Fruit fly (Drosophila melanogaster) whole organism, wandering third instar larva: Measurements from ENCODE around the gene BckdhA.
A peak's percentile ranks its signal among the peaks of the same experiment; 100 is the strongest.

Source experiments
- Abd-B ChIP-seq: fragments of >200 bp; optimal IDR thresholded peaks from 2 replicates; lab custom pipeline; 2017; ENCODE audit warnings: missing biosample characterization, missing genetic modification characterization
- CG32264 ChIP-seq: fragments of 200-800 bp; sonication (Bioruptor generic); optimal IDR thresholded peaks from 2 replicates; lab custom pipeline; 2016; ENCODE audit warnings: missing biosample characterization, missing genetic modification characterization
- CG9705 ChIP-seq: fragments of 200-800 bp; sonication (Bioruptor generic); optimal IDR thresholded peaks from 2 replicates; lab custom pipeline; 2018; ENCODE audit warnings: missing biosample characterization, mild to moderate bottlenecking, missing genetic modification characterization
- Dfd ChIP-seq: fragments of >200 bp; optimal IDR thresholded peaks from 2 replicates; lab custom pipeline; 2017; ENCODE audit warnings: missing biosample characterization, missing genetic modification characterization
- Dif ChIP-seq: fragments of 200-275, 200-300 bp; sonication (Bioruptor generic); optimal IDR thresholded peaks from 2 replicates; lab custom pipeline; 2018; ENCODE audit warnings: missing biosample characterization, missing genetic modification characterization; ENCODE audit not compliant: partially characterized antibody
- GATAd ChIP-seq: sonication (Bioruptor generic); optimal IDR thresholded peaks from 2 replicates; lab custom pipeline; 2016; ENCODE audit warnings: missing biosample characterization, missing genetic modification characterization
- HLH106 ChIP-seq: fragments of 200-800 bp; optimal IDR thresholded peaks from 3 replicates; lab custom pipeline; 2019; ENCODE audit warnings: missing biosample characterization, mild to moderate bottlenecking, missing genetic modification characterization, moderate library complexity
- Hnf4 ChIP-seq: fragments of 200-800 bp; sonication (Bioruptor generic); optimal IDR thresholded peaks from 2 replicates; lab custom pipeline; 2016; ENCODE audit warnings: missing biosample characterization, mild to moderate bottlenecking, missing genetic modification characterization
- Hr78 ChIP-seq: fragments of >200 bp; optimal IDR thresholded peaks from 2 replicates; lab custom pipeline; 2017; ENCODE audit warnings: missing biosample characterization, missing genetic modification characterization
- Hr83 ChIP-seq: fragments of 200-300 bp; sonication (Bioruptor generic); optimal IDR thresholded peaks from 2 replicates; lab custom pipeline; 2016; ENCODE audit warnings: missing biosample characterization, mild to moderate bottlenecking, missing genetic modification characterization, moderate library complexity; ENCODE audit not compliant: poor library complexity, severe bottlenecking
- Jra ChIP-seq: sonication (Bioruptor generic); optimal IDR thresholded peaks from 2 replicates; lab custom pipeline; 2016; ENCODE audit warnings: missing biosample characterization, missing genetic modification characterization
- Myc ChIP-seq: fragments of >200 bp; optimal IDR thresholded peaks from 2 replicates; lab custom pipeline; 2017
- N ChIP-seq: fragments of >200 bp; optimal IDR thresholded peaks from 2 replicates; lab custom pipeline; 2018; ENCODE audit warnings: missing biosample characterization, missing external identifiers, missing genetic modification characterization
- OdsH ChIP-seq: fragments of 200-800 bp; sonication (Bioruptor generic); optimal IDR thresholded peaks from 2 replicates; lab custom pipeline; 2016; ENCODE audit warnings: missing biosample characterization, mild to moderate bottlenecking, missing genetic modification characterization
- Rel ChIP-seq, 2 experiments: fragments of 200-800 bp; sonication (Bioruptor generic) in 1 of 2; optimal IDR thresholded peaks; 2 replicates in 1 of 2; 3 replicates in 1 of 2; lab custom pipeline; 2016 to 2019; ENCODE audit warnings: mild to moderate bottlenecking in 2 of 2, missing biosample characterization in 2 of 2, missing genetic modification characterization in 2 of 2, moderate library complexity in 1 of 2
- Sp1 ChIP-seq: fragments of 200-800 bp; sonication (Bioruptor generic); optimal IDR thresholded peaks from 3 replicates; lab custom pipeline; 2019; ENCODE audit warnings: missing biosample characterization, mild to moderate bottlenecking, missing genetic modification characterization, moderate library complexity
- Vsx2 ChIP-seq: fragments of 200-300, 225-300 bp; sonication (Bioruptor generic); optimal IDR thresholded peaks from 2 replicates; lab custom pipeline; 2018; ENCODE audit warnings: missing biosample characterization, missing genetic modification characterization; ENCODE audit not compliant: partially characterized antibody
- br ChIP-seq: fragments of 200-800 bp; sonication (Bioruptor generic); optimal IDR thresholded peaks from 2 replicates; lab custom pipeline; 2016; ENCODE audit warnings: missing biosample characterization, missing genetic modification characterization
- brk ChIP-seq: fragments of 200-800 bp; sonication (Bioruptor generic); optimal IDR thresholded peaks from 2 replicates; lab custom pipeline; 2016; ENCODE audit warnings: missing biosample characterization, mild to moderate bottlenecking, missing genetic modification characterization
- dl ChIP-seq, 2 experiments: fragments of 175-275, 200-275 bp in 1 of 2; fragments of 200-275 bp in 1 of 2; sonication (Bioruptor generic); optimal IDR thresholded peaks; lab custom pipeline; 2018; ENCODE audit warnings: mild to moderate bottlenecking in 2 of 2, missing biosample characterization in 2 of 2, missing genetic modification characterization in 2 of 2, moderate library complexity in 2 of 2; ENCODE audit not compliant: partially characterized antibody in 2 of 2, insufficient read depth in 1 of 2
- dmrt93B ChIP-seq: fragments of 200-800 bp; sonication (Bioruptor generic); optimal IDR thresholded peaks from 2 replicates; lab custom pipeline; 2018; ENCODE audit warnings: missing biosample characterization, mild to moderate bottlenecking, missing genetic modification characterization
- dsf ChIP-seq: sonication (Bioruptor generic); optimal IDR thresholded peaks from 2 replicates; lab custom pipeline; 2016; ENCODE audit warnings: missing biosample characterization, missing genetic modification characterization, borderline replicate concordance
- ey ChIP-seq: fragments of 200-800 bp; sonication (Bioruptor generic); optimal IDR thresholded peaks from 2 replicates; lab custom pipeline; 2016; ENCODE audit warnings: missing biosample characterization, missing genetic modification characterization
- foxo ChIP-seq, 2 experiments: fragments of 200-800 bp; sonication (Bioruptor generic); optimal IDR thresholded peaks; 2 replicates in 1 of 2; 3 replicates in 1 of 2; lab custom pipeline; 2016 to 2017; ENCODE audit warnings: missing biosample characterization in 2 of 2, missing genetic modification characterization in 2 of 2
- fru ChIP-seq: fragments of 200-800 bp; sonication (Bioruptor generic); optimal IDR thresholded peaks from 3 replicates; lab custom pipeline; 2016; ENCODE audit warnings: missing biosample characterization, mild to moderate bottlenecking, missing genetic modification characterization
- h ChIP-seq: fragments of 200-800 bp; sonication (Bioruptor generic); optimal IDR thresholded peaks from 3 replicates; lab custom pipeline; 2016; ENCODE audit warnings: missing biosample characterization, mild to moderate bottlenecking, missing genetic modification characterization
- jim ChIP-seq: fragments of 175-275, 200-325 bp; sonication (Bioruptor generic); optimal IDR thresholded peaks from 2 replicates; lab custom pipeline; 2016; ENCODE audit warnings: missing biosample characterization, mild to moderate bottlenecking, missing genetic modification characterization
- lola ChIP-seq: fragments of >200 bp; optimal IDR thresholded peaks from 2 replicates; lab custom pipeline; 2017; ENCODE audit warnings: missing biosample characterization, missing genetic modification characterization
- pan ChIP-seq: fragments of >200 bp; optimal IDR thresholded peaks from 2 replicates; lab custom pipeline; 2017
- psq ChIP-seq: fragments of 200-800 bp; sonication (Bioruptor generic); optimal IDR thresholded peaks from 3 replicates; lab custom pipeline; 2017; ENCODE audit warnings: missing biosample characterization, mild to moderate bottlenecking, missing genetic modification characterization, moderate library complexity
- rgr ChIP-seq: fragments of 200-800 bp; sonication (Bioruptor generic); optimal IDR thresholded peaks from 3 replicates; lab custom pipeline; 2016; ENCODE audit warnings: missing biosample characterization, mild to moderate bottlenecking, missing genetic modification characterization
- sage ChIP-seq: fragments of 200-800 bp; sonication (Bioruptor generic); optimal IDR thresholded peaks from 2 replicates; lab custom pipeline; 2016; ENCODE audit warnings: missing biosample characterization, mild to moderate bottlenecking, missing genetic modification characterization
- sv ChIP-seq: fragments of 200-800 bp; sonication (Bioruptor generic); optimal IDR thresholded peaks from 3 replicates; lab custom pipeline; 2016; ENCODE audit warnings: missing biosample characterization, missing genetic modification characterization
- tai ChIP-seq: sonication (Bioruptor generic); optimal IDR thresholded peaks from 2 replicates; lab custom pipeline; 2016; ENCODE audit warnings: missing biosample characterization, missing genetic modification characterization
- usp ChIP-seq: fragments of >200 bp; optimal IDR thresholded peaks from 2 replicates; lab custom pipeline; 2017; ENCODE audit warnings: missing biosample characterization, missing genetic modification characterization
- woc ChIP-seq: sonication (Bioruptor generic); optimal IDR thresholded peaks from 2 replicates; lab custom pipeline; 2016; ENCODE audit warnings: missing biosample characterization, mild to moderate bottlenecking, missing genetic modification characterization

The BckdhA gene

DNA sequence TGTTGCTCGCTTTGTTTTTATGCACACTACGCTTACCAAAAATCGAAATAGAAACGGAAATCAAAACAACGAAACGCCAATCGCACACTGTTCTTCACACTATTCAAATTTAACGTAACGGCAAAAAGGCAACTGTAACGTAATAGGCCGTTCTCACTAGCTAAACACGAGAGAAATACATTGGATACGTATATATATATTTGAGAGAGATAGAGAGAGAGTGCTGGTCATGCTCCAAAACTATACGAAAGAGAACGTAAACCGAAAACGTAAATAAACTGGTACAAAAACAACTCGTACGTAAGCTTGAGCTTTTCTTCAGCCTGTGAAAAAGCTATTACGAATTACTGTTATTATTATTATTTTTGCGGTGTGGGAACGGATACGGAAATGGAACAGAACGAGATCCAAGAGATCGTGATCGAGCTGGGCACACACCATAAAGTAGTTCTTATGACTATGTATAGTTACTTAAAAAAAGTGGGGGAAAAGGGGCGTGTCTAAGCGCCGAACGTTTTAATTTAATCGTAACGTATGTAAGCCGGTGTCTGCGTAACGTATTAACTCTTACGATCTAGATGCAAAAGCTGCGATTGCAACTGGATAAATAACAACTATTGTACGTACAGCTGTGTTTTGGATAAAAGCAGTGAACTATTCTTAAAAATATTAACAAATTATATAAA lies 11.9 kb upstream of the BckdhA start:
- TF ChIP-seq N = peak; percentile 29
- TF ChIP-seq GATAd (GFP tag; lab: Kevin White, UChicago) = no peak
- no peak for TF ChIP-seq HLH106 (tag; lab: Kevin White, UChicago)

DNA sequence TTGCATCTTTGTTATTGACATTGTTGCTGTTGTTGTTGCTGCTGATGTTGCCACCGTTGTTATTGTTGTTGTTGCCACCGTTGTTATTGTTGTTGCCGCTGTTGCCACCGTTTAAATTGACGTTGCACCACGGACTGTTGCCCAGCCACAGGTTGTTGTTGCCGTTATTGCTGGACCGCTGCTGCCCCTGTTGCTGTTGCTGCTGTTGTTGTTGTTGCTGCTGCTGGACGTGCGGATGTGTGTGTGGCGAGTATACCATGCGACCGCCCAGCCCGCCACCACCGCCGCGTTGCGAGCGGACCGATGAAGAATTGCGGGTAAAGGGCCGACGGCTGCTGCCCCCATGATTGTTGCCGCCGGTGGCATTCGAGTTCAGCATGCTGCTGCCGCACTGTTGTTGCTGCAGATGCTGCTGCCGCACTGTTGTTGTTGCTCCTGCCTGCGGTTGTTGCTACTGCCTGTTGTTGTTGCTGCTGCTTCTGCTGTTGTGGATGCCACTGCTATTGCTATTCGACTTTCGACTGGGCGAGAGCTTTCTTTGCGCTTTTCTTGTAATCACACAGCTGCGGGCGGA lies 8.7 kb upstream of the BckdhA start:
- TF ChIP-seq Dfd (peak; percentile 82), dsf (no peak), h (GFP tag; lab: Kevin White, UChicago) (no peak)

DNA sequence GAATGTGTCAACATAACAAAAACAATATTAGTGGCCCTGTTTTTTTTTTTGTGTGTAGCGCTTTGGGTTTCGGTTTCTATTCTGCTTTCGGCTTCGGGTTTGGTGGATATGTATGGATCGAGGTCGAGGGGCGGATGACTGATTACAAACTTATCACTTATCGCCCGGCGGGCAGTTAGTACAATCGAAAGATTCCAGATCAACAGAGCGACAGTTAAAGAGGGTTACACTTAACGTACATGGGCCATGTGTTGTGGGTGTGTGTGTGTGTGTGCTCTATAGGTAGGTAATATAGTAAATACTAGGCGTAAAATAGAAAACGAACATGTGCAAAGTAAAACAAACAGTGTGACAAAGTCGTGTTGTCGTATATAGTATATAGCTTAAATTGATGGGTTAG lies 6.8 kb upstream of the BckdhA start:
- TF ChIP-seq ey (GFP tag; lab: Kevin White, UChicago) (no peak), OdsH (GFP tag; lab: Kevin White, UChicago) (no peak)

DNA sequence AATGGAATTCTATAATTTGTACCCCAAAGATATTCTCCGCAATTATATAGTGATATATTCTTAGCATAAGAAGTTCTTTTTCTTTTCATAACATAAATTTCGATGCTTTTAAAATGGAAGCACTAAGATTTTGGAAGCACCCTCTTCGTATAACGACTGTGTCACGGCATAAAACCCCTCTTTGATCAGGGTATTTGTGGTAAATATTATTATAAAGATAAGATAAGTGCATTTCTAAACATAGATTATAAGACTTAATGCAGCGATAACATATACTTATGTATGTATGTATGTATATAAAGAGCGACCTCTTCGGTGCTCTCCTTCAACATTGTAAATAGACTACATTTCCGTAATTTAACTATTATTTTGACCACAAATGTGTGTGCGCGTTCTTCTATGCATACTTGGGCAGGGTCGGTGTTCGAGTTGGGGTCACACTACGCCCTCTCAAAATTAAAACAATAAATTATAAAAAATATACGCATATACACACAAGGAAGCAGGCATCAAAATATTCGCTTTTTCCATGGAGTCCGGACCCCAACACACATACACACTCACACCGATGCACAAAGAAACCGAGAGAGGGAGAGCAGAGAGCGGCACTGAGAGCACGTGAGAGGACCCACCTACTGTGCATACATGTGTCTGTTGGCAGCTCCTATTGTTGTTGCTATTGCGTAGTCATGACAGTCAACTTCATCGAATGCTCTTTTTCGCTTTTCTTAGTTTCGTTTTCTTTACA lies 5.1 kb upstream of the BckdhA start:
- TF ChIP-seq Jra (GFP tag; lab: Kevin White, UChicago) (peak; percentile 31), CG9705 (GFP tag; lab: Kevin White, UChicago) (no peak), Sp1 (GFP tag; lab: Kevin White, UChicago) (no peak), h (GFP tag; lab: Kevin White, UChicago) (peak; percentile 30), Myc (no peak), jim (GFP tag; lab: Kevin White, UChicago) (no peak), lola (GFP tag; lab: Kevin White, UChicago) (no peak), foxo (GFP tag; optimal IDR thresholded peaks at IDR 0.05; lab: Kevin White, UChicago) (no peak), fru (GFP tag; lab: Kevin White, UChicago) (no peak), CG32264 (GFP tag; lab: Kevin White, UChicago) (peak; percentile 16), br (peak; percentile 26), Hr78 (GFP tag; lab: Kevin White, UChicago) (no peak), dmrt93B (GFP tag; lab: Kevin White, UChicago) (no peak), brk (GFP tag; lab: Kevin White, UChicago) (peak; percentile 24), Rel (GFP tag; optimal IDR thresholded peaks at IDR 0.05; lab: Kevin White, UChicago) (peak; percentile 64), Rel (tag; optimal IDR thresholded peaks at IDR 0.05; lab: Kevin White, UChicago) (no peak), Dfd (no peak), GATAd (GFP tag; lab: Kevin White, UChicago) (no peak), pan (lab: Kevin White, UChicago) (no peak), Dif (GFP tag; lab: Kevin White, UChicago) (peak; percentile 100), Hnf4 (peak; percentile 70), dl (GFP tag; optimal IDR thresholded peaks at IDR 0.05; lab: Kevin White, UChicago; ENCODE audit: insufficient read depth in 1 of 2, partially characterized antibody in 2 of 2) (peak; percentile 99), psq (GFP tag; lab: Kevin White, UChicago) (no peak), ey (GFP tag; lab: Kevin White, UChicago) (no peak), tai (GFP tag; lab: Kevin White, UChicago) (no peak), sage (GFP tag; lab: Kevin White, UChicago) (peak; percentile 66), usp (no peak), Vsx2 (GFP tag; lab: Kevin White, UChicago) (peak; percentile 98), Abd-B (GFP tag; lab: Kevin White, UChicago) (no peak), dsf (no peak), N (peak; percentile 56), OdsH (GFP tag; lab: Kevin White, UChicago) (peak; percentile 23), rgr (peak; percentile 10), woc (no peak), Hr83 (peak; percentile 91), HLH106 (tag; lab: Kevin White, UChicago) (no peak), sv (no peak)
